Fruit fly (Drosophila melanogaster) whole organism, embryonic: ENCODE results near the gene dmrt93B.

Experiments
- Atf6 ChIP-seq: fragments of 200-800 bp; sonication (Bioruptor generic); IDR thresholded peaks from 2 replicates; pipeline ENCODE4 v1.3.6; 2022; ENCODE audit warnings: missing biosample characterization, missing genetic modification characterization
- Bdp1 ChIP-seq: fragments of 200-800 bp; sonication (Bioruptor generic); optimal IDR thresholded peaks from 3 replicates; lab custom pipeline; 2016; ENCODE audit warnings: missing biosample characterization, missing genetic modification characterization
- BtbVII ChIP-seq: fragments of 200-800 bp; sonication (Bioruptor generic); optimal IDR thresholded peaks from 3 replicates; lab custom pipeline; 2017; ENCODE audit warnings: missing biosample characterization, mild to moderate bottlenecking, missing genetic modification characterization
- CG10366 ChIP-seq: fragments of 200-800 bp; sonication (Bioruptor generic); IDR thresholded peaks from 2 replicates; pipeline ENCODE4 v1.3.6; 2022; ENCODE audit warnings: missing biosample characterization, missing genetic modification characterization
- CG10462 ChIP-seq: fragments of 200-800 bp; sonication (Bioruptor generic); optimal IDR thresholded peaks from 2 replicates; lab custom pipeline; 2016; ENCODE audit warnings: missing biosample characterization, missing genetic modification characterization
- CG12071 ChIP-seq: fragments of 200-800 bp; sonication (Bioruptor generic); optimal IDR thresholded peaks from 3 replicates; lab custom pipeline; 2018; ENCODE audit warnings: missing biosample characterization, mild to moderate bottlenecking, missing genetic modification characterization
- CG12659 ChIP-seq: fragments of 200-800 bp; sonication (Bioruptor generic); optimal IDR thresholded peaks from 3 replicates; lab custom pipeline; 2017; ENCODE audit warnings: mild to moderate bottlenecking, missing biosample characterization, missing genetic modification reagents, missing genetic modification characterization
- CG12744 ChIP-seq: fragments of 200-800 bp; sonication (Bioruptor generic); optimal IDR thresholded peaks from 2 replicates; lab custom pipeline; 2016; ENCODE audit warnings: missing biosample characterization, missing genetic modification characterization
- CG14014 ChIP-seq: fragments of 200-800 bp; sonication (Bioruptor generic); IDR thresholded peaks from 2 replicates; pipeline ENCODE4 v1.3.6; 2022; ENCODE audit warnings: missing biosample characterization, missing genetic modification characterization
- CG15269 ChIP-seq: fragments of 200-800 bp; sonication (Bioruptor generic); optimal IDR thresholded peaks from 2 replicates; lab custom pipeline; 2018; ENCODE audit warnings: missing biosample characterization, mild to moderate bottlenecking, missing genetic modification characterization, moderate library complexity
- CG1602 ChIP-seq: fragments of 200-800 bp; sonication (Bioruptor generic); optimal IDR thresholded peaks from 3 replicates; lab custom pipeline; 2016; ENCODE audit warnings: missing biosample characterization, missing genetic modification characterization
- CG17186 ChIP-seq: fragments of 200-800 bp; sonication (Bioruptor generic); optimal IDR thresholded peaks from 3 replicates; lab custom pipeline; 2017; ENCODE audit warnings: missing biosample characterization, missing genetic modification reagents, missing genetic modification characterization
- CG3726 ChIP-seq: fragments of 200-800 bp; sonication (Bioruptor generic); IDR thresholded peaks from 3 replicates; pipeline ENCODE4, ENCODE4 v1.3.6; 2022; ENCODE audit warnings: missing biosample characterization, missing genetic modification characterization
- CG3838 ChIP-seq: fragments of 200-800 bp; sonication (Bioruptor generic); optimal IDR thresholded peaks from 3 replicates; lab custom pipeline; 2016; ENCODE audit warnings: missing biosample characterization, missing genetic modification characterization
- CG6254 ChIP-seq: fragments of 200-800 bp; sonication (Bioruptor generic); optimal IDR thresholded peaks from 3 replicates; lab custom pipeline; 2017; ENCODE audit warnings: mild to moderate bottlenecking, missing biosample characterization, missing genetic modification reagents, missing genetic modification characterization
- CG6765 ChIP-seq: fragments of 200-800 bp; sonication (Bioruptor generic); optimal IDR thresholded peaks from 3 replicates; lab custom pipeline; 2017; ENCODE audit warnings: missing biosample characterization, mild to moderate bottlenecking, missing genetic modification characterization
- CG6813 ChIP-seq: fragments of 200-800 bp; sonication (Bioruptor generic); optimal IDR thresholded peaks from 2 replicates; lab custom pipeline; 2017; ENCODE audit warnings: missing biosample characterization, missing genetic modification characterization, mild to moderate bottlenecking, moderate library complexity, missing genetic modification reagents
- D ChIP-seq, 2 experiments: fragments of 200-800 bp in 1 of 2; fragments of >200 bp in 1 of 2; sonication (Bioruptor generic) in 1 of 2; optimal IDR thresholded peaks; 2 replicates in 1 of 2; 3 replicates in 1 of 2; lab custom pipeline; 2017; ENCODE audit warnings: mild to moderate bottlenecking in 1 of 2, missing biosample characterization in 1 of 2, missing genetic modification characterization in 1 of 2, missing genetic modification reagents in 1 of 2
- Dip3 ChIP-seq: fragments of 200-800 bp; sonication (Bioruptor generic); optimal IDR thresholded peaks from 3 replicates; lab custom pipeline; 2016; ENCODE audit warnings: missing biosample characterization, missing genetic modification characterization
- MBD-R2 ChIP-seq: fragments of 200-800 bp; sonication (Bioruptor generic); IDR thresholded peaks from 2 replicates; pipeline ENCODE4 v1.3.6; 2022; ENCODE audit warnings: missing biosample characterization, missing genetic modification characterization
- Myb ChIP-seq: fragments of 200-800 bp; sonication (Bioruptor generic); optimal IDR thresholded peaks from 2 replicates; lab custom pipeline; 2016; ENCODE audit warnings: missing biosample characterization, missing genetic modification characterization
- NC2α ChIP-seq: fragments of 200-800 bp; sonication (Bioruptor generic); optimal IDR thresholded peaks from 2 replicates; lab custom pipeline; 2016; ENCODE audit warnings: missing biosample characterization, missing genetic modification characterization
- Optix ChIP-seq: fragments of 200-800 bp; sonication (Bioruptor generic); IDR thresholded peaks from 3 replicates; pipeline ENCODE4 v1.3.6; 2022; ENCODE audit warnings: missing biosample characterization, missing genetic modification characterization
- Ravus ChIP-seq: fragments of 200-800 bp; sonication (Bioruptor generic); IDR thresholded peaks from 2 replicates; pipeline ENCODE4 v1.3.6; 2022; ENCODE audit warnings: missing biosample characterization, missing genetic modification characterization
- Scr ChIP-seq: fragments of 200-800 bp; sonication (Bioruptor generic); IDR thresholded peaks from 2 replicates; pipeline ENCODE4 v1.3.6; 2022; ENCODE audit warnings: missing biosample characterization, missing genetic modification characterization; ENCODE audit not compliant: partially characterized antibody
- Sin3A ChIP-seq: fragments of >200 bp; optimal IDR thresholded peaks from 2 replicates; lab custom pipeline; 2018
- Sox100B ChIP-seq: fragments of 200-800 bp; sonication (Bioruptor generic); optimal IDR thresholded peaks from 3 replicates; lab custom pipeline; 2018; ENCODE audit warnings: missing biosample characterization, mild to moderate bottlenecking, missing genetic modification characterization
- Sry-δ ChIP-seq: fragments of 200-800 bp; sonication (Bioruptor generic); optimal IDR thresholded peaks from 2 replicates; lab custom pipeline; 2016; ENCODE audit warnings: missing biosample characterization, missing genetic modification characterization
- Ssrp ChIP-seq: fragments of 200-800 bp; sonication (Bioruptor generic); optimal IDR thresholded peaks from 2 replicates; lab custom pipeline; 2018; ENCODE audit warnings: missing biosample characterization, mild to moderate bottlenecking, missing genetic modification characterization, moderate library complexity
- Taf1 ChIP-seq: fragments of 200-800 bp; sonication (Bioruptor generic); IDR thresholded peaks from 2 replicates; pipeline ENCODE4 v1.3.6; 2022; ENCODE audit warnings: missing biosample characterization, missing genetic modification characterization
- bcd ChIP-seq: fragments of 200-800 bp; sonication (Bioruptor generic); optimal IDR thresholded peaks from 2 replicates; lab custom pipeline; 2017; ENCODE audit warnings: missing biosample characterization, mild to moderate bottlenecking, missing genetic modification characterization
- eyg ChIP-seq: fragments of 200-800 bp; sonication (Bioruptor generic); optimal IDR thresholded peaks from 3 replicates; lab custom pipeline; 2016; ENCODE audit warnings: missing biosample characterization, missing genetic modification characterization
- gcm2 ChIP-seq: fragments of 200-800 bp; sonication (Bioruptor generic); optimal IDR thresholded peaks from 2 replicates; lab custom pipeline; 2016; ENCODE audit warnings: missing biosample characterization, missing genetic modification characterization
- gfzf ChIP-seq: fragments of 200-800 bp; sonication (Bioruptor generic); optimal IDR thresholded peaks from 2 replicates; lab custom pipeline; 2016; ENCODE audit warnings: missing biosample characterization, mild to moderate bottlenecking, missing genetic modification characterization, moderate library complexity
- gsb ChIP-seq: fragments of 200-800 bp; sonication (Bioruptor generic); IDR thresholded peaks from 2 replicates; pipeline ENCODE4 v1.3.6; 2022; ENCODE audit warnings: missing biosample characterization, missing genetic modification characterization
- her ChIP-seq: fragments of 200-800 bp; sonication (Bioruptor generic); optimal IDR thresholded peaks from 2 replicates; lab custom pipeline; 2016; ENCODE audit warnings: missing biosample characterization, missing genetic modification characterization
- kay ChIP-seq: fragments of 200-800 bp; sonication (Bioruptor generic); optimal IDR thresholded peaks from 2 replicates; lab custom pipeline; 2016; ENCODE audit warnings: missing biosample characterization, missing genetic modification characterization
- otp ChIP-seq: fragments of 200-800 bp; sonication (Bioruptor generic); IDR thresholded peaks from 3 replicates; pipeline ENCODE4, ENCODE4 v1.3.6; 2022; ENCODE audit warnings: missing biosample characterization, missing genetic modification characterization
- pnt ChIP-seq: fragments of 200-800 bp; sonication (Bioruptor generic); optimal IDR thresholded peaks from 3 replicates; lab custom pipeline; 2016; ENCODE audit warnings: missing biosample characterization, missing genetic modification characterization
- pum ChIP-seq: fragments of 200-800 bp; sonication (Bioruptor generic); optimal IDR thresholded peaks from 2 replicates; lab custom pipeline; 2016; ENCODE audit warnings: missing biosample characterization, missing genetic modification characterization
- ro ChIP-seq: fragments of 200-800 bp; sonication (Bioruptor generic); IDR thresholded peaks from 2 replicates; pipeline ENCODE4 v1.3.6; 2022; ENCODE audit warnings: missing biosample characterization, missing genetic modification characterization
- row ChIP-seq: fragments of 200-800 bp; sonication (Bioruptor generic); IDR thresholded peaks from 3 replicates; pipeline ENCODE4 v1.3.6; 2022; ENCODE audit warnings: missing biosample characterization, missing genetic modification characterization
- salm ChIP-seq: fragments of 200-800 bp; sonication (Bioruptor generic); optimal IDR thresholded peaks from 2 replicates; lab custom pipeline; 2018; ENCODE audit warnings: missing biosample characterization, mild to moderate bottlenecking, missing genetic modification characterization
- scrt ChIP-seq: fragments of 200-800 bp; sonication (Bioruptor generic); optimal IDR thresholded peaks from 2 replicates; lab custom pipeline; 2018; ENCODE audit warnings: missing biosample characterization, mild to moderate bottlenecking, missing genetic modification characterization, moderate library complexity
- slou ChIP-seq: fragments of 200-800 bp; sonication (Bioruptor generic); optimal IDR thresholded peaks from 3 replicates; lab custom pipeline; 2016; ENCODE audit warnings: missing biosample characterization, missing genetic modification characterization
- slp2 ChIP-seq: fragments of 200-800 bp; sonication (Bioruptor generic); optimal IDR thresholded peaks from 2 replicates; lab custom pipeline; 2016; ENCODE audit warnings: missing biosample characterization, missing genetic modification characterization
- sna ChIP-seq: fragments of 200-800 bp; sonication (Bioruptor generic); IDR thresholded peaks from 2 replicates; pipeline ENCODE4 v1.3.6; 2022; ENCODE audit warnings: missing biosample characterization, missing genetic modification characterization; ENCODE audit not compliant: partially characterized antibody
- tll ChIP-seq, 2 experiments: fragments of 200-800 bp in 1 of 2; fragments of >200 bp in 1 of 2; sonication (Bioruptor generic) in 1 of 2; optimal IDR thresholded peaks; 2 replicates each; lab custom pipeline; 2017 to 2019; ENCODE audit warnings: missing biosample characterization in 2 of 2, missing genetic modification characterization in 2 of 2, mild to moderate bottlenecking in 1 of 2, moderate library complexity in 1 of 2
- tx ChIP-seq: fragments of 200-800 bp; sonication (Bioruptor generic); optimal IDR thresholded peaks from 2 replicates; lab custom pipeline; 2016; ENCODE audit warnings: missing biosample characterization, missing genetic modification characterization
- zen2 ChIP-seq: fragments of 200-800 bp; sonication (Bioruptor generic); IDR thresholded peaks from 3 replicates; pipeline ENCODE4 v1.3.6; 2022; ENCODE audit warnings: missing biosample characterization, missing genetic modification characterization; ENCODE audit not compliant: partially characterized antibody

The dmrt93B gene

dm6 chr3R:21065010-21065695, 8.7 kb upstream of the dmrt93B start, which contains the start of gene AnxB9 (continued):
- peak; percentile 20 for TF ChIP-seq salm
- no peak for TF ChIP-seq Sin3A (lab: Kevin White, UChicago)
- no peak for TF ChIP-seq kay
- no peak for TF ChIP-seq CG17186 (GFP tag; lab: Kevin White, UChicago)
- TF ChIP-seq NC2α (GFP tag; lab: Kevin White, UChicago) = peak; percentile 51
- no peak for TF ChIP-seq CG10366
- no peak for TF ChIP-seq CG1602 (GFP tag; lab: Kevin White, UChicago)
- peak; percentile 70 for TF ChIP-seq CG12071
- no peak; the same call in 1 of the 2 replicates for TF ChIP-seq Atf6
- TF ChIP-seq CG15269 (tag; lab: Kevin White, UChicago) = peak; percentile 51
- no peak for TF ChIP-seq gsb (GFP tag; lab: Robert Waterston, UW)
- no peak for TF ChIP-seq sna
- TF ChIP-seq CG12659 = no peak
- TF ChIP-seq otp (GFP tag; lab: Robert Waterston, UW) = 0 out of 3 replicates have a peak, but pooled peaks have one; percentile 38
- no peak for TF ChIP-seq Bdp1 (GFP tag; lab: Kevin White, UChicago)
- TF ChIP-seq eyg (GFP tag; lab: Kevin White, UChicago) = peak; percentile 17
- peak; percentile 63 for TF ChIP-seq scrt
- no peak for TF ChIP-seq CG6254 (GFP tag; lab: Kevin White, UChicago)
- no peak for TF ChIP-seq Optix (GFP tag; lab: Robert Waterston, UW)
- TF ChIP-seq zen2 (GFP tag; lab: Robert Waterston, UW) = peak; percentile 39; the same call in 2 of the 3 replicates
- no peak for TF ChIP-seq D (optimal IDR thresholded peaks at IDR 0.05; lab: Kevin White, UChicago)
- no peak for TF ChIP-seq D (GFP tag; optimal IDR thresholded peaks at IDR 0.05; lab: Kevin White, UChicago)
- TF ChIP-seq Sox100B (GFP tag; lab: Kevin White, UChicago) = no peak
- TF ChIP-seq CG3726 = no peak
- TF ChIP-seq MBD-R2 = no peak
- peak; percentile 82 for TF ChIP-seq Sry-δ (GFP tag; lab: Kevin White, UChicago)
- TF ChIP-seq pnt (GFP tag; lab: Kevin White, UChicago) = no peak
- TF ChIP-seq CG14014 (GFP tag; lab: Robert Waterston, UW) = peak; percentile 39; the same call in 1 of the 2 replicates
- TF ChIP-seq BtbVII (GFP tag; lab: Kevin White, UChicago) = peak; percentile 39
- peak; percentile 65 for TF ChIP-seq CG6765 (GFP tag; lab: Kevin White, UChicago)
- TF ChIP-seq Scr (GFP tag; lab: Robert Waterston, UW) = peak; percentile 67
- TF ChIP-seq ro = no peak
- TF ChIP-seq CG12744 (GFP tag; lab: Kevin White, UChicago) = peak; percentile 32
- TF ChIP-seq pum (GFP tag; lab: Kevin White, UChicago) = no peak
- TF ChIP-seq CG3838 (GFP tag; lab: Kevin White, UChicago) = no peak
- TF ChIP-seq tx (GFP tag; lab: Kevin White, UChicago) = no peak
- TF ChIP-seq CG10462 (GFP tag; lab: Kevin White, UChicago) = no peak
- TF ChIP-seq Ssrp (tag; lab: Kevin White, UChicago) = no peak
- no peak for TF ChIP-seq gfzf (GFP tag; lab: Kevin White, UChicago)
- TF ChIP-seq gcm2 (GFP tag; lab: Kevin White, UChicago) = no peak
- no peak for TF ChIP-seq Myb (GFP tag; lab: Kevin White, UChicago)
- no peak for TF ChIP-seq Ravus (GFP tag; lab: Robert Waterston, UW)
- no peak for TF ChIP-seq tll (GFP tag; optimal IDR thresholded peaks at IDR 0.05; lab: Kevin White, UChicago)
- TF ChIP-seq CG6813 (GFP tag; lab: Kevin White, UChicago) = peak; percentile 9
- no peak for TF ChIP-seq Taf1 (GFP tag; lab: Robert Waterston, UW)
- peak; percentile 42; the same call in 2 of the 3 replicates for TF ChIP-seq row
- TF ChIP-seq slp2 (GFP tag; lab: Kevin White, UChicago) = no peak
- TF ChIP-seq Dip3 (GFP tag; lab: Kevin White, UChicago) = peak; percentile 1
- no peak for TF ChIP-seq slou (GFP tag; lab: Kevin White, UChicago)
- TF ChIP-seq her = peak; percentile 56
- no peak for TF ChIP-seq bcd (GFP tag; lab: Kevin White, UChicago)
